Worm (Caenorhabditis elegans): ENCODE data around the gene pssy-1.

Gene pssy-1

DNA sequence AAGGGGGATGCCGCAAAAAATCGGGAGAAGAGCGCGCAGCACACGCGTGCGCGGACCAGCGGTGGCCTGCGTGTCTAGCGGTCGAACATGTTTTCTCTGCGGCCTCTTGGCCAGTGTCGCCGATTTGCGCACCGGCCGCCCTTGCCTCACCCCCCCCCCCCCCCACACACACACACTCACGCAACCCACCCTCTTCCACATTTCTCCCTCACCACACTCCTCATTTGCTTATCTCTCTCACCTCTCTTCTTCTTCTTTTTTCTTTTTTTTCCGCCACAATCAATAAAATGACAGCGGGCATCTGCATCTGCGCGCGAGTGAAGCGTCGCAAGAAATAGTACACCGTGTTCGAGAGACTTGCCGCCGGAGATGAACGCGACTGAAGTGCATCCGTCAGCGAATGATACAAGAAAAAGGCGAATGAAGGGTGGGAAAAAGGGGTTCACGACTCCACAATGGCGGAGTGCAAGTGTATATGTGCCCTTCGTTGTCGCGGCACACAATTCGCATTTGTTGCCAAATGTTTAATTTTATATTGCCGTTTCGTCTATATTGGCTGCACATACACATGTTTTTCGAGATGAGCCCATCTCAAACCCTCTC, 34.3 kb downstream of the pssy-1 start (continued):
- peak; percentile 65; the same call in 1 of the 2 replicates for TF ChIP-seq ceh-20 (GFP tag; IDR thresholded peaks at IDR 0.05)
- peak; percentile 59; the same call in 1 of the 2 replicates for TF ChIP-seq saeg-2 (GFP tag; IDR thresholded peaks at IDR 0.05)
- TF ChIP-seq lin-15B (tag; optimal IDR thresholded peaks at IDR 0.05) = no peak
- peak; percentile 72; the same call in 1 of the 2 replicates for TF ChIP-seq pha-4 (GFP tag; IDR thresholded peaks at IDR 0.05)
- TF ChIP-seq pha-4 (tag; optimal IDR thresholded peaks at IDR 0.05) = no peak
- peak; percentile 87 for TF ChIP-seq aha-1 (tag)
- TF ChIP-seq fkh-10 (GFP tag; optimal IDR thresholded peaks at IDR 0.05) = no peak
- TF ChIP-seq D1046.2 (GFP tag; IDR thresholded peaks at IDR 0.05) = no peak
- TF ChIP-seq lin-29 (GFP tag; IDR thresholded peaks at IDR 0.05) = peak; percentile 48; the same call in 1 of the 2 replicates
- no peak for TF ChIP-seq R02D3.7 (tag; optimal IDR thresholded peaks at IDR 0.05)
- TF ChIP-seq arid-1 (GFP tag; conservative IDR thresholded peaks at IDR 0.05) = peak; percentile 57
- TF ChIP-seq Y105C5A.15 (GFP tag; IDR thresholded peaks at IDR 0.05) = no peak
- peak; percentile 68 for TF ChIP-seq ceh-28 (tag; optimal IDR thresholded peaks at IDR 0.05)
- peak; percentile 70 for TF ChIP-seq dmd-6 (GFP tag; IDR thresholded peaks at IDR 0.05)
- TF ChIP-seq unc-130 (GFP tag; optimal IDR thresholded peaks at IDR 0.05) = no peak
- peak; percentile 96 for TF ChIP-seq hlh-11 (tag; optimal IDR thresholded peaks at IDR 0.05)
- no peak for TF ChIP-seq ztf-7 (tag; optimal IDR thresholded peaks at IDR 0.05)
- 0 out of 2 replicates have a peak, but pooled peaks have one; percentile 7 for TF ChIP-seq madf-9 (GFP tag; conservative IDR thresholded peaks at IDR 0.05)
- TF ChIP-seq madf-5 (GFP tag; IDR thresholded peaks at IDR 0.05) = no peak
- no peak for TF ChIP-seq ama-1 (optimal IDR thresholded peaks at IDR 0.05)
- peak; percentile 88 for TF ChIP-seq ctbp-1 (GFP tag; IDR thresholded peaks at IDR 0.05)
- no peak for TF ChIP-seq gei-8 (GFP tag; optimal IDR thresholded peaks at IDR 0.05)
- TF ChIP-seq fos-1 (tag; optimal IDR thresholded peaks at IDR 0.05) = no peak
- TF ChIP-seq attf-4 (tag; optimal IDR thresholded peaks at IDR 0.05) = no peak
- peak; percentile 83 for TF ChIP-seq egl-43 (GFP tag; IDR thresholded peaks at IDR 0.05)
- TF ChIP-seq lin-38 (GFP tag; IDR thresholded peaks at IDR 0.05) = peak; percentile 49
- TF ChIP-seq nhr-48 (tag; optimal IDR thresholded peaks at IDR 0.05) = peak; percentile 32
- 0 out of 2 replicates have a peak, but pooled peaks have one; percentile 10 for TF ChIP-seq ZK337.2 (GFP tag; IDR thresholded peaks at IDR 0.05)
- TF ChIP-seq F49E8.2 (tag; optimal IDR thresholded peaks at IDR 0.05; ENCODE audit: borderline replicate concordance) = no peak
- TF ChIP-seq mxl-3 (GFP tag; optimal IDR thresholded peaks at IDR 0.05) = peak; percentile 96
- peak; percentile 87 for TF ChIP-seq hmg-1.1 (GFP tag; IDR thresholded peaks at IDR 0.05)
- TF ChIP-seq ceh-62 (tag; optimal IDR thresholded peaks at IDR 0.05) = no peak
- no peak for TF ChIP-seq daf-8 (GFP tag; IDR thresholded peaks at IDR 0.05)
- peak; percentile 84; the same call in 1 of the 2 replicates for TF ChIP-seq lin-1 (GFP tag; IDR thresholded peaks at IDR 0.05)
- 0 out of 2 replicates have a peak, but pooled peaks have one; percentile 35 for TF ChIP-seq zfp-3 (GFP tag; conservative IDR thresholded peaks at IDR 0.05)
- no peak for TF ChIP-seq nhr-111 (GFP tag; optimal IDR thresholded peaks at IDR 0.05)
- no peak for TF ChIP-seq nhr-42 (GFP tag; IDR thresholded peaks at IDR 0.05)
- TF ChIP-seq dpl-1 (GFP tag; optimal IDR thresholded peaks at IDR 0.05) = peak; percentile 32
- peak; percentile 63 for TF ChIP-seq F37D6.2 (tag; optimal IDR thresholded peaks at IDR 0.05)
- TF ChIP-seq Y5F2A.4 (GFP tag; optimal IDR thresholded peaks at IDR 0.05) = peak; percentile 49
- no peak for TF ChIP-seq lin-13 (GFP tag; optimal IDR thresholded peaks at IDR 0.05)
- peak in 1 of 2 experiments; percentile 90 for TF ChIP-seq unc-62 (GFP tag; optimal IDR thresholded peaks at IDR 0.05 in 1 of 2)
- no peak for TF ChIP-seq unc-62 (tag; optimal IDR thresholded peaks at IDR 0.05)
- no peak for TF ChIP-seq unc-39 (tag; optimal IDR thresholded peaks at IDR 0.05)
- TF ChIP-seq set-16 (GFP tag; IDR thresholded peaks at IDR 0.05) = peak; percentile 100
- TF ChIP-seq lim-7 (GFP tag; IDR thresholded peaks at IDR 0.05) = no peak
- peak; percentile 57 for TF ChIP-seq T20F7.1 (GFP tag; optimal IDR thresholded peaks at IDR 0.05)
- peak; percentile 11 for TF ChIP-seq spr-1 (tag; optimal IDR thresholded peaks at IDR 0.05)
- peak; percentile 70 for TF ChIP-seq nhr-28 (tag; optimal IDR thresholded peaks at IDR 0.05)
- TF ChIP-seq tra-1 (GFP tag; IDR thresholded peaks at IDR 0.05) = peak; percentile 69
- peak; percentile 45 to 85 for TF ChIP-seq mdl-1 (tag; optimal IDR thresholded peaks at IDR 0.05)
- no peak for TF ChIP-seq nhr-10 (tag; optimal IDR thresholded peaks at IDR 0.05)

Measured in whole organism, L4 larva.